Worm (Caenorhabditis elegans) whole organism, L2 larva: ENCODE measurements around the gene F23F1.5.
A peak's percentile ranks its signal among the peaks of the same experiment; 100 is the strongest.

ENCODE experiments used
- C34F6.9 ChIP-seq: fragments of 150-350 bp; optimal IDR thresholded peaks from 2 replicates; lab custom pipeline; 2014; ENCODE audit warnings: missing biosample characterization, missing genetic modification characterization
- ZK546.5 ChIP-seq: sonication (generic microtip); optimal IDR thresholded peaks from 2 replicates; lab custom pipeline; 2017; ENCODE audit warnings: missing biosample characterization, missing genetic modification characterization
- alr-1 ChIP-seq: fragments of 150-350 bp; optimal IDR thresholded peaks from 2 replicates; lab custom pipeline; 2014; ENCODE audit warnings: missing biosample characterization, missing genetic modification characterization
- aly-2 ChIP-seq: fragments of 150-350 bp; optimal IDR thresholded peaks from 2 replicates; lab custom pipeline; 2014; ENCODE audit warnings: missing biosample characterization, missing genetic modification characterization
- blmp-1 ChIP-seq: sonication (generic microtip); optimal IDR thresholded peaks from 2 replicates; lab custom pipeline; 2017; ENCODE audit warnings: missing genetic modification characterization, mild to moderate bottlenecking, missing compliant biosample characterization, antibody characterized with exemption, moderate library complexity; ENCODE audit not compliant: insufficient read depth
- ceh-16 ChIP-seq: fragments of 150-350 bp; optimal IDR thresholded peaks from 2 replicates; lab custom pipeline; 2014; ENCODE audit warnings: missing biosample characterization, missing genetic modification characterization
- ceh-82 ChIP-seq: fragments of 150-350 bp; optimal IDR thresholded peaks from 2 replicates; lab custom pipeline; 2014; ENCODE audit warnings: missing biosample characterization, missing genetic modification characterization
- crh-2 ChIP-seq: sonication (generic microtip); optimal IDR thresholded peaks from 2 replicates; lab custom pipeline; 2017; ENCODE audit warnings: missing biosample characterization, missing genetic modification characterization
- dmd-4 ChIP-seq: sonication (generic microtip); optimal IDR thresholded peaks from 2 replicates; lab custom pipeline; 2017; ENCODE audit warnings: missing biosample characterization, missing genetic modification characterization
- egl-27 ChIP-seq: sonication (generic microtip); optimal IDR thresholded peaks from 3 replicates; lab custom pipeline; 2017; ENCODE audit warnings: missing biosample characterization, missing genetic modification reagents, missing genetic modification characterization
- elt-1 ChIP-seq: fragments of 150-350 bp; optimal IDR thresholded peaks from 2 replicates; lab custom pipeline; 2014; ENCODE audit warnings: missing biosample characterization, missing genetic modification characterization
- gmeb-1 ChIP-seq: fragments of 150-350 bp; optimal IDR thresholded peaks from 2 replicates; lab custom pipeline; 2014; ENCODE audit warnings: missing biosample characterization, missing genetic modification characterization
- lin-11 ChIP-seq: fragments of 150-350 bp; sonication (generic microtip); optimal IDR thresholded peaks from 2 replicates; lab custom pipeline; 2014; ENCODE audit warnings: missing biosample characterization, missing genetic modification characterization, inconsistent platforms, mixed read lengths
- lin-13 ChIP-seq: fragments of 150-350 bp; optimal IDR thresholded peaks from 2 replicates; lab custom pipeline; 2014; ENCODE audit warnings: missing biosample characterization, missing genetic modification reagents, missing genetic modification characterization
- lin-39 ChIP-seq: fragments of 150-350 bp; optimal IDR thresholded peaks from 2 replicates; lab custom pipeline; 2014; ENCODE audit warnings: missing biosample characterization, missing genetic modification reagents, missing genetic modification characterization
- lsy-2 ChIP-seq, 2 experiments: fragments of 150-350 bp in 1 of 2; sonication (generic microtip) in 1 of 2; optimal IDR thresholded peaks; 2 replicates each; lab custom pipeline; 2014 to 2017; ENCODE audit warnings: missing biosample characterization in 2 of 2, missing genetic modification characterization in 2 of 2
- mab-5 ChIP-seq: fragments of 150-350 bp; optimal IDR thresholded peaks from 2 replicates; lab custom pipeline; 2014; ENCODE audit warnings: missing biosample characterization, missing genetic modification characterization
- mbf-1 ChIP-seq: sonication (generic microtip); optimal IDR thresholded peaks from 2 replicates; lab custom pipeline; 2017; ENCODE audit warnings: missing biosample characterization, missing genetic modification characterization
- mdl-1 ChIP-seq, 2 experiments: fragments of 150-350 bp in 1 of 2; sonication (generic microtip) in 1 of 2; optimal IDR thresholded peaks; 2 replicates each; lab custom pipeline; 2017; ENCODE audit warnings: missing biosample characterization in 2 of 2, missing genetic modification characterization in 2 of 2
- nhr-10 ChIP-seq: sonication (generic microtip); optimal IDR thresholded peaks from 2 replicates; lab custom pipeline; 2017; ENCODE audit warnings: missing biosample characterization, missing genetic modification characterization
- nhr-11 ChIP-seq: fragments of 150-350 bp; optimal IDR thresholded peaks from 2 replicates; lab custom pipeline; 2014; ENCODE audit warnings: missing biosample characterization, missing genetic modification characterization
- nhr-129 ChIP-seq: fragments of 150-350 bp; optimal IDR thresholded peaks from 2 replicates; lab custom pipeline; 2014; ENCODE audit warnings: missing biosample characterization, missing genetic modification characterization
- nhr-21 ChIP-seq: fragments of 150-350 bp; optimal IDR thresholded peaks from 2 replicates; lab custom pipeline; 2014; ENCODE audit warnings: missing biosample characterization, missing genetic modification characterization
- nhr-23 ChIP-seq: fragments of 150-350 bp; optimal IDR thresholded peaks from 2 replicates; lab custom pipeline; 2014; ENCODE audit warnings: missing biosample characterization, missing genetic modification reagents, missing genetic modification characterization
- nhr-237 ChIP-seq: fragments of 150-350 bp; optimal IDR thresholded peaks from 2 replicates; lab custom pipeline; 2014; ENCODE audit warnings: missing biosample characterization, missing genetic modification characterization
- nhr-25 ChIP-seq: fragments of 150-350 bp; sonication (generic microtip); optimal IDR thresholded peaks from 3 replicates; lab custom pipeline; 2014; ENCODE audit warnings: missing biosample characterization, missing genetic modification characterization
- nhr-6 ChIP-seq: fragments of 150-350 bp; optimal IDR thresholded peaks from 2 replicates; lab custom pipeline; 2014; ENCODE audit warnings: missing biosample characterization, missing genetic modification characterization
- peb-1 ChIP-seq: fragments of 150-350 bp; optimal IDR thresholded peaks from 2 replicates; lab custom pipeline; 2014; ENCODE audit warnings: missing biosample characterization, missing genetic modification characterization
- sem-4 ChIP-seq: fragments of 150-350 bp; optimal IDR thresholded peaks from 2 replicates; lab custom pipeline; 2014; ENCODE audit warnings: missing biosample characterization, missing genetic modification reagents, missing genetic modification characterization
- sma-9 ChIP-seq, 2 experiments: fragments of 150-350 bp in 1 of 2; sonication (generic microtip) in 1 of 2; optimal IDR thresholded peaks; 2 replicates each; lab custom pipeline; 2014 to 2016; ENCODE audit warnings: missing genetic modification characterization in 2 of 2, mild to moderate bottlenecking in 1 of 2, missing biosample characterization in 1 of 2, missing compliant biosample characterization in 1 of 2, missing genetic modification reagents in 1 of 2, moderate library complexity in 1 of 2
- unc-39 ChIP-seq: fragments of 150-350 bp; optimal IDR thresholded peaks from 2 replicates; lab custom pipeline; 2014; ENCODE audit warnings: missing biosample characterization, missing genetic modification characterization
- unc-55 ChIP-seq: fragments of 150-350 bp; sonication (generic microtip); optimal IDR thresholded peaks from 3 replicates; lab custom pipeline; 2014; ENCODE audit warnings: missing biosample characterization, missing genetic modification reagents, missing genetic modification characterization
- unc-62 ChIP-seq: fragments of 150-350 bp; optimal IDR thresholded peaks from 2 replicates; lab custom pipeline; 2014; ENCODE audit warnings: missing biosample characterization, missing genetic modification reagents, missing genetic modification characterization
- zag-1 ChIP-seq: fragments of 150-350 bp; optimal IDR thresholded peaks from 2 replicates; lab custom pipeline; 2014; ENCODE audit warnings: missing biosample characterization, missing genetic modification characterization
- ztf-1 ChIP-seq: fragments of 200-800 bp; sonication (Bioruptor generic); conservative IDR thresholded peaks from 2 replicates; pipeline ENCODE4 v1.3.6; 2022; ENCODE audit warnings: missing genetic modification characterization, missing compliant biosample characterization
- ztf-11 ChIP-seq: sonication (generic microtip); optimal IDR thresholded peaks from 2 replicates; lab custom pipeline; 2017; ENCODE audit warnings: missing biosample characterization, missing genetic modification characterization
- ztf-4 ChIP-seq: fragments of 150-350 bp; optimal IDR thresholded peaks from 2 replicates; lab custom pipeline; 2014; ENCODE audit warnings: missing biosample characterization, missing genetic modification characterization

The F23F1.5 gene

DNA sequence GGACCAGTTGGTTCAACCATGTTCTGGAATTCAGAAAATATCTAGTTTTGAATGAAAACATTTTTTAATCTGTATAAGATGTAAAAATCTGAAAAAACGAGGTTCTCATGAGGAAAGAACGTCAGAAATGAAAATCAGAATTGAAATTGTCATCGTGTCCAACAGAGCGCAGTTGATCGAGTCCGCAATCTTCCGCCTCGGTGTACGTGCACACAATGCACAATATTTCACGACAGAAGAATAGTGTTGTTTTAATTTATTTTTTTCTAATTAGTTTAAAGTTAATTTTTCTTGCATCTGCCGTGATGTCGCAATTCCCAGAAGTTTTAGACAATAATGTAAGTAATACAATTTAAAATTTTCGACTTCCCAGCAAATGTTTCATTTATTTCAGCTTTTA lies 12.3 kb upstream of the F23F1.5 start, which contains the start of gene nfyc-1 (continued):
- no peak for TF ChIP-seq nhr-6 (tag; lab: Kevin White, UChicago)
- TF ChIP-seq ztf-11 (tag; lab: Kevin White, UChicago) = no peak
- peak; percentile 41 for TF ChIP-seq nhr-25
- no peak for TF ChIP-seq ztf-1 (GFP tag; lab: Robert Waterston, UW)
- TF ChIP-seq dmd-4 (tag; lab: Kevin White, UChicago) = no peak
- no peak for TF ChIP-seq mdl-1 (tag; optimal IDR thresholded peaks at IDR 0.05; lab: Kevin White, UChicago)
- no peak for TF ChIP-seq ceh-82 (tag; lab: Kevin White, UChicago)
- no peak for TF ChIP-seq unc-62
- no peak for TF ChIP-seq alr-1 (tag; lab: Kevin White, UChicago)
- no peak for TF ChIP-seq nhr-11 (tag; lab: Kevin White, UChicago)
- no peak for TF ChIP-seq unc-39 (tag; lab: Kevin White, UChicago)
- TF ChIP-seq ceh-16 (tag; lab: Kevin White, UChicago) = no peak
- no peak for TF ChIP-seq lin-39 (tag; lab: Kevin White, UChicago)
- TF ChIP-seq lin-13 (GFP tag; lab: Kevin White, UChicago) = peak; percentile 68
- TF ChIP-seq sma-9 (GFP tag; optimal IDR thresholded peaks at IDR 0.05; lab: Kevin White, UChicago) = peak; percentile 43
- no peak for TF ChIP-seq sma-9 (tag; optimal IDR thresholded peaks at IDR 0.05; lab: Kevin White, UChicago)
- TF ChIP-seq aly-2 (tag; lab: Kevin White, UChicago) = no peak
- peak; percentile 68 for TF ChIP-seq lin-11 (tag; lab: Kevin White, UChicago)
- TF ChIP-seq ztf-4 (tag; lab: Kevin White, UChicago) = peak; percentile 24

DNA sequence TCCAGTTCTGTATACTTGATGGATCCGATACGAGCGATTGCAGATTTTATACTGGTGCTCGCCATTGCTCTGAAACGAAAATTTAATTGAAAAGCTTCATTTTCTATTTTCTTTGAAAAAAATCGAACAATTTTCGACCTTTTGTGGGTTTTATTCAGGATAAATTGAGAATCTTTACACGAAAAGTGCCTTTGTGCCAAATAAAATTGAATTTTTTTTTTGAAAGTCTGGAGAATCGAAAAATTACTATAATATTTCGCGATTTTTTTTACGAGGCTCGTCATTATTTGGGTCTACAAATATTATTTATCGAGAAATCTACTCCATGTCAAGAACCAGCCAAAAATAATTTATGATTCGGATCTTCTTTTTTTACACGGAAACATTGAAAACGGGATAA lies 10.5 kb upstream of the F23F1.5 start, which contains the start of gene F23F1.10:
TSS of gene F23F1.10 (minus strand) at position 69 of the 400 bp plus-strand sequence.
- TF ChIP-seq lin-13 (GFP tag; lab: Kevin White, UChicago) (no peak), aly-2 (tag; lab: Kevin White, UChicago) (no peak), nhr-11 (tag; lab: Kevin White, UChicago) (no peak)

DNA sequence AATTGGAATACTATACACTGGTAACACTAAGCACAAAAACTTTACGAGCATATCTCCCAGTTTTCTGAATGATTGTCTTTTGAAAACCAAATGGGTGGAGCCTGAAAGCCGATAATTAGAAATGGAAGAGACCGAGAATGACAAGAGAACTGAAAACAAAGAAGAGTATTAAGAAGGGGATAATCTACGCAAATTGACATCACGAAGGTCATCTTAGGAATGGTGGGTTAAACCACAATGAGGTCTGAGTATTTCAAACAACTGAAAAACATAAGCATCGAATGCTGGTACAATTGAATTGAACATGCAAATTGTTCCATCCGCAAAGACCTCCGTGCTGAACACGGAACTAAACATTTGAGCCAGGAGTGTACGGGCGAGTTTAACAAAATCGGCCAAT lies 8.1 kb upstream of the F23F1.5 start, which contains the start of gene spp-24:
TSS of gene spp-24 (minus strand) at position 101 of the 400 bp plus-strand sequence.
- TF ChIP-seq sem-4 (no peak), C34F6.9 (tag; lab: Kevin White, UChicago) (no peak), nhr-6 (tag; lab: Kevin White, UChicago) (no peak), nhr-21 (tag; lab: Kevin White, UChicago) (no peak), elt-1 (tag; lab: Kevin White, UChicago) (no peak)
- TF ChIP-seq, all 48 proteins: peak for 0

DNA sequence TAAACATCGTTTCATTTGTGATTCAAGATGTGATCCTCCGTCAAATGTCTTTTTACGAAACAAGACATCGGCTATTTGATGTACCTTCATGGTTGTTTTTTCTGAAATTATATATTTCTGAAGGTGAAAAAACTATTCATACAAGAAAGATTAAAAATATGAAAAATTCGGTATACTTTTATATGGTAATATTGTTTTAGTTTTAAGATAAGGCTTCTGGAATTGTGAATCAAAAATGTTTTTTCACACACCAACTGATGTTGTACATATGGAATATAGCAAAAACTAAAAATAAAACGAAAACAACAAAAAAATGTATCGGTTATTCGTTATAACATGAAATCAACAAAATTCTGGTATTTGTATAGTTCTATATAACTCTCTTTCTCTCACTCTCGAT lies 5.8 kb upstream of the F23F1.5 start, which contains the start of gene F23F1.6:
TSS of gene F23F1.6 (minus strand) at position 101 of the 400 bp plus-strand sequence.
- no peak for TF ChIP-seq nhr-237
- no peak for TF ChIP-seq aly-2 (tag; lab: Kevin White, UChicago)
- no peak for TF ChIP-seq unc-55 (GFP tag; lab: Kevin White, UChicago)
- TF ChIP-seq elt-1 (tag; lab: Kevin White, UChicago) = no peak
- no peak for TF ChIP-seq mab-5 (tag; lab: Kevin White, UChicago)

DNA sequence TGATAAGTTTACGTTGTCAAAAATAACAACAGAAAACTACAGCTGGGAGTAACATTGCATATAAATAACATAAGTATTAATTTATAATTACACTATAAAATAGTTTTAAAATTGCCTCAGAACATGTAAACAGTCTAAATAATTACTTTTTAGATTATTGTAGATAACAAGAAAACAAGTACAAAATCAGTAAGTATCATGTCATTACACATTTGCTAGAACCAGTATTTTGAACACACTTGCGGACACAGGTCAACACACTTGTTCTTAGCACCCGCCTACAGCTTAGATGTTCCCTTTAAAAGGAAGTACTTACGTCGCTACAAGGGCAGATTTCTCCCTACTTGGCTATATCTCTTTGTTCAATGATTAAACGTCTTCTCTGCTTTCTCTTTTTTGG lies 2.5 kb upstream of the F23F1.5 start, which contains the start of gene F23F1.2:
TSS of gene F23F1.2 (plus strand) at position 301 of the 400 bp plus-strand sequence.
- TF ChIP-seq C34F6.9 (tag; lab: Kevin White, UChicago) (no peak), lsy-2 (tag; optimal IDR thresholded peaks at IDR 0.05; lab: Kevin White, UChicago) (no peak), unc-55 (GFP tag; lab: Kevin White, UChicago) (no peak), zag-1 (tag; lab: Kevin White, UChicago) (no peak), peb-1 (no peak), mbf-1 (tag; lab: Kevin White, UChicago) (no peak), gmeb-1 (tag; lab: Kevin White, UChicago) (no peak), unc-62 (no peak), nhr-23 (tag; lab: Kevin White, UChicago) (no peak), nhr-129 (tag; lab: Kevin White, UChicago) (no peak), crh-2 (tag; lab: Kevin White, UChicago) (no peak), egl-27 (tag; lab: Kevin White, UChicago) (no peak), lin-13 (GFP tag; lab: Kevin White, UChicago) (no peak), lin-11 (tag; lab: Kevin White, UChicago) (no peak), blmp-1 (tag; lab: Kevin White, UChicago) (no peak), nhr-10 (tag; lab: Kevin White, UChicago) (no peak), ceh-82 (tag; lab: Kevin White, UChicago) (no peak), nhr-11 (tag; lab: Kevin White, UChicago) (no peak), ZK546.5 (no peak)
